Fruit fly (Drosophila melanogaster) whole organism, embryonic: ENCODE measurements around the gene Eato.
A peak's percentile ranks its signal among the peaks of the same experiment; 100 is the strongest.

Experiments
- Antp ChIP-seq: fragments of 200-800 bp; sonication (Bioruptor generic); optimal IDR thresholded peaks from 3 replicates; lab custom pipeline; 2016; ENCODE audit warnings: missing biosample characterization, missing genetic modification characterization
- CG10959 ChIP-seq: fragments of 200-800 bp; sonication (Bioruptor generic); IDR thresholded peaks from 2 replicates; pipeline ENCODE4 v1.3.6; 2022; ENCODE audit warnings: missing biosample characterization, missing genetic modification characterization
- CG11723 ChIP-seq: fragments of 200-800 bp; sonication (Bioruptor generic); optimal IDR thresholded peaks from 2 replicates; lab custom pipeline; 2017; ENCODE audit warnings: missing biosample characterization, mild to moderate bottlenecking, missing genetic modification characterization
- CG12236 ChIP-seq: fragments of 200-800 bp; sonication (Bioruptor generic); optimal IDR thresholded peaks from 2 replicates; lab custom pipeline; 2016; ENCODE audit warnings: missing biosample characterization, missing genetic modification characterization
- CG15601 ChIP-seq: fragments of 200-800 bp; sonication (Bioruptor generic); optimal IDR thresholded peaks from 3 replicates; lab custom pipeline; 2019; ENCODE audit warnings: missing biosample characterization, mild to moderate bottlenecking, missing genetic modification characterization, moderate library complexity
- CG17186 ChIP-seq: fragments of 200-800 bp; sonication (Bioruptor generic); optimal IDR thresholded peaks from 3 replicates; lab custom pipeline; 2017; ENCODE audit warnings: missing biosample characterization, missing genetic modification reagents, missing genetic modification characterization
- CG17568 ChIP-seq: fragments of 200-800 bp; sonication (Bioruptor generic); optimal IDR thresholded peaks from 2 replicates; lab custom pipeline; 2018; ENCODE audit warnings: missing biosample characterization, mild to moderate bottlenecking, missing genetic modification characterization, moderate library complexity
- CG2889 ChIP-seq: fragments of 200-800 bp; sonication (Bioruptor generic); IDR thresholded peaks from 3 replicates; pipeline ENCODE4 v1.3.6; 2022; ENCODE audit warnings: missing biosample characterization, missing genetic modification characterization
- CG31388 ChIP-seq: fragments of 200-800 bp; sonication (Bioruptor generic); optimal IDR thresholded peaks from 2 replicates; lab custom pipeline; 2016; ENCODE audit warnings: missing biosample characterization, missing genetic modification characterization
- CG3407 ChIP-seq: fragments of 200-800 bp; sonication (Bioruptor generic); optimal IDR thresholded peaks from 2 replicates; lab custom pipeline; 2018; ENCODE audit warnings: missing biosample characterization, mild to moderate bottlenecking, missing genetic modification characterization
- CG5953 ChIP-seq: fragments of 200-800 bp; sonication (Bioruptor generic); IDR thresholded peaks from 2 replicates; pipeline ENCODE4 v1.3.6; 2022; ENCODE audit warnings: missing biosample characterization, missing genetic modification characterization
- CG6689 ChIP-seq: fragments of 200-800 bp; sonication (Bioruptor generic); IDR thresholded peaks from 2 replicates; pipeline ENCODE4 v1.3.6; 2022; ENCODE audit warnings: missing biosample characterization, missing genetic modification characterization
- CG7357 ChIP-seq: fragments of 200-800 bp; sonication (Bioruptor generic); IDR thresholded peaks from 3 replicates; pipeline ENCODE4 v1.3.6; 2022; ENCODE audit warnings: missing biosample characterization, missing genetic modification characterization
- CG7372 ChIP-seq: fragments of 200-800 bp; sonication (Bioruptor generic); IDR thresholded peaks from 2 replicates; pipeline ENCODE4 v1.3.6; 2022; ENCODE audit warnings: missing biosample characterization, missing genetic modification characterization
- CG7556 ChIP-seq: fragments of 200-800 bp; sonication (Bioruptor generic); optimal IDR thresholded peaks from 2 replicates; lab custom pipeline; 2017; ENCODE audit warnings: missing biosample characterization, mild to moderate bottlenecking, missing genetic modification characterization
- CG7987 ChIP-seq: fragments of 200-800 bp; sonication (Bioruptor generic); optimal IDR thresholded peaks from 2 replicates; lab custom pipeline; 2018; ENCODE audit warnings: missing biosample characterization, mild to moderate bottlenecking, missing genetic modification characterization, moderate library complexity
- CG8290 ChIP-seq, 3 experiments: fragments of 200-800 bp; sonication (Bioruptor generic); optimal IDR thresholded peaks; 2 replicates each; lab custom pipeline; 2016 to 2019; ENCODE audit warnings: missing biosample characterization in 3 of 3, missing genetic modification characterization in 3 of 3, mild to moderate bottlenecking in 2 of 3, moderate library complexity in 1 of 3
- CG9215 ChIP-seq: fragments of 200-800 bp; sonication (Bioruptor generic); IDR thresholded peaks from 2 replicates; pipeline ENCODE4 v1.3.6; 2022; ENCODE audit warnings: missing biosample characterization, missing genetic modification characterization
- CG9727 ChIP-seq: fragments of 200-800 bp; sonication (Bioruptor generic); optimal IDR thresholded peaks from 3 replicates; lab custom pipeline; 2017; ENCODE audit warnings: missing biosample characterization, mild to moderate bottlenecking, missing genetic modification characterization
- Dek ChIP-seq: fragments of 200-800 bp; sonication (Bioruptor generic); optimal IDR thresholded peaks from 3 replicates; lab custom pipeline; 2019; ENCODE audit warnings: missing biosample characterization, mild to moderate bottlenecking, missing genetic modification characterization, moderate library complexity
- Dfd ChIP-seq, 2 experiments: fragments of >200 bp; optimal IDR thresholded peaks; 2 replicates each; lab custom pipeline; 2017; ENCODE audit warnings: missing biosample characterization in 2 of 2, missing genetic modification characterization in 2 of 2
- ERR ChIP-seq: fragments of 200-800 bp; sonication (Bioruptor generic); optimal IDR thresholded peaks from 2 replicates; lab custom pipeline; 2016; ENCODE audit warnings: missing biosample characterization, missing genetic modification characterization
- Eip74EF ChIP-seq, 2 experiments: fragments of 200-800 bp in 1 of 2; fragments of >200 bp in 1 of 2; sonication (Bioruptor generic) in 1 of 2; optimal IDR thresholded peaks; 2 replicates each; lab custom pipeline; 2017 to 2019; ENCODE audit warnings: missing biosample characterization in 2 of 2, missing genetic modification characterization in 2 of 2, mild to moderate bottlenecking in 1 of 2, moderate library complexity in 1 of 2
- Fer1 ChIP-seq: fragments of 200-800 bp; sonication (Bioruptor generic); optimal IDR thresholded peaks from 2 replicates; lab custom pipeline; 2017; ENCODE audit warnings: missing biosample characterization, mild to moderate bottlenecking, missing genetic modification characterization
- Fer3 ChIP-seq: fragments of 200-800 bp; sonication (Bioruptor generic); optimal IDR thresholded peaks from 2 replicates; lab custom pipeline; 2018; ENCODE audit warnings: missing biosample characterization, mild to moderate bottlenecking, missing genetic modification characterization, moderate library complexity
- MBD-R2 ChIP-seq: fragments of 200-800 bp; sonication (Bioruptor generic); IDR thresholded peaks from 2 replicates; pipeline ENCODE4 v1.3.6; 2022; ENCODE audit warnings: missing biosample characterization, missing genetic modification characterization
- NC2α ChIP-seq: fragments of 200-800 bp; sonication (Bioruptor generic); optimal IDR thresholded peaks from 2 replicates; lab custom pipeline; 2016; ENCODE audit warnings: missing biosample characterization, missing genetic modification characterization
- Oaz ChIP-seq: fragments of 200-800 bp; sonication (Bioruptor generic); IDR thresholded peaks from 2 replicates; pipeline ENCODE4 v1.3.6; 2022; ENCODE audit warnings: missing biosample characterization, missing genetic modification characterization
- Ptx1 ChIP-seq: fragments of 200-800 bp; sonication (Bioruptor generic); IDR thresholded peaks from 2 replicates; pipeline ENCODE4 v1.3.6; 2022; ENCODE audit warnings: missing biosample characterization, missing genetic modification characterization
- Ssrp ChIP-seq: fragments of 200-800 bp; sonication (Bioruptor generic); optimal IDR thresholded peaks from 2 replicates; lab custom pipeline; 2018; ENCODE audit warnings: missing biosample characterization, mild to moderate bottlenecking, missing genetic modification characterization, moderate library complexity
- Xbp1 ChIP-seq: fragments of 200-800 bp; sonication (Bioruptor generic); optimal IDR thresholded peaks from 3 replicates; lab custom pipeline; 2016; ENCODE audit warnings: missing biosample characterization, mild to moderate bottlenecking, missing genetic modification characterization
- amos ChIP-seq: fragments of 200-800 bp; sonication (Bioruptor generic); IDR thresholded peaks from 2 replicates; pipeline ENCODE4 v1.3.6; 2022; ENCODE audit warnings: missing biosample characterization, missing genetic modification characterization; ENCODE audit not compliant: partially characterized antibody
- br ChIP-seq: fragments of >200 bp; optimal IDR thresholded peaks from 2 replicates; lab custom pipeline; 2017
- dati ChIP-seq: fragments of 200-800 bp; sonication (Bioruptor generic); IDR thresholded peaks from 2 replicates; pipeline ENCODE4 v1.3.6; 2022; ENCODE audit warnings: missing biosample characterization, missing genetic modification characterization
- en ChIP-seq: fragments of 200-800 bp; sonication (Bioruptor generic); optimal IDR thresholded peaks from 2 replicates; lab custom pipeline; 2016; ENCODE audit warnings: missing biosample characterization, missing genetic modification characterization
- gcm2 ChIP-seq: fragments of 200-800 bp; sonication (Bioruptor generic); optimal IDR thresholded peaks from 2 replicates; lab custom pipeline; 2016; ENCODE audit warnings: missing biosample characterization, missing genetic modification characterization
- gfzf ChIP-seq: fragments of 200-800 bp; sonication (Bioruptor generic); optimal IDR thresholded peaks from 2 replicates; lab custom pipeline; 2016; ENCODE audit warnings: missing biosample characterization, mild to moderate bottlenecking, missing genetic modification characterization, moderate library complexity
- gro ChIP-seq: fragments of 200-800 bp; sonication (Bioruptor generic); optimal IDR thresholded peaks from 2 replicates; lab custom pipeline; 2016; ENCODE audit warnings: missing biosample characterization, missing genetic modification characterization
- hb ChIP-seq: fragments of 200-800 bp; sonication (Bioruptor generic); IDR thresholded peaks from 3 replicates; pipeline ENCODE4 v1.3.6; 2022; ENCODE audit warnings: missing biosample characterization, missing genetic modification characterization; ENCODE audit not compliant: partially characterized antibody
- hbn ChIP-seq: fragments of 200-800 bp; sonication (Bioruptor generic); IDR thresholded peaks from 2 replicates; pipeline ENCODE4 v1.3.6; 2022; ENCODE audit warnings: missing biosample characterization, missing genetic modification characterization; ENCODE audit not compliant: partially characterized antibody
- lab ChIP-seq: fragments of 200-800 bp; sonication (Bioruptor generic); optimal IDR thresholded peaks from 3 replicates; lab custom pipeline; 2017; ENCODE audit warnings: missing biosample characterization, missing genetic modification characterization, mild to moderate bottlenecking, moderate library complexity, missing genetic modification reagents
- lola ChIP-seq, 3 experiments: fragments of >200 bp in 2 of 3; fragments of 200-800 bp in 1 of 3; sonication (Bioruptor generic) in 1 of 3; optimal IDR thresholded peaks; 2 replicates each; lab custom pipeline; 2017 to 2019; ENCODE audit warnings: missing biosample characterization in 3 of 3, missing genetic modification characterization in 3 of 3, mild to moderate bottlenecking in 1 of 3, moderate library complexity in 1 of 3
- nau ChIP-seq: fragments of 200-800 bp; sonication (Bioruptor generic); optimal IDR thresholded peaks from 3 replicates; lab custom pipeline; 2017; ENCODE audit warnings: missing biosample characterization, mild to moderate bottlenecking, missing genetic modification characterization, missing genetic modification reagents
- nerfin-1 ChIP-seq: fragments of 200-800 bp; sonication (Bioruptor generic); optimal IDR thresholded peaks from 3 replicates; lab custom pipeline; 2019; ENCODE audit warnings: missing biosample characterization, mild to moderate bottlenecking, missing genetic modification characterization, moderate library complexity
- pum ChIP-seq: fragments of 200-800 bp; sonication (Bioruptor generic); optimal IDR thresholded peaks from 2 replicates; lab custom pipeline; 2016; ENCODE audit warnings: missing biosample characterization, missing genetic modification characterization
- salm ChIP-seq: fragments of 200-800 bp; sonication (Bioruptor generic); optimal IDR thresholded peaks from 2 replicates; lab custom pipeline; 2018; ENCODE audit warnings: missing biosample characterization, mild to moderate bottlenecking, missing genetic modification characterization
- stwl ChIP-seq: fragments of 200-800 bp; sonication (Bioruptor generic); optimal IDR thresholded peaks from 3 replicates; lab custom pipeline; 2018; ENCODE audit warnings: missing biosample characterization, mild to moderate bottlenecking, missing genetic modification characterization, moderate library complexity
- tna ChIP-seq: fragments of 200-800 bp; sonication (Bioruptor generic); IDR thresholded peaks from 2 replicates; pipeline ENCODE4 v1.3.6; 2022; ENCODE audit warnings: missing biosample characterization, missing genetic modification characterization; ENCODE audit not compliant: partially characterized antibody
- zfh2 ChIP-seq: fragments of 200-800 bp; sonication (Bioruptor generic); optimal IDR thresholded peaks from 2 replicates; lab custom pipeline; 2016; ENCODE audit warnings: missing biosample characterization, missing genetic modification characterization

Gene Eato

dm6 chr2L:13839744-13840151 lies 55.9 kb downstream of the Eato start (continued):
- peak; percentile 80 for TF ChIP-seq Ptx1 (GFP tag; lab: Robert Waterston, UW)
- TF ChIP-seq dati (GFP tag; lab: Robert Waterston, UW), result no peak
- peak; percentile 66 for TF ChIP-seq nerfin-1 (tag; lab: Kevin White, UChicago)
- no peak for TF ChIP-seq stwl
- peak; percentile 37 for TF ChIP-seq CG12236 (GFP tag; lab: Kevin White, UChicago)
- peak; percentile 65 for TF ChIP-seq Antp
- no peak for TF ChIP-seq amos (GFP tag; lab: Robert Waterston, UW)
- no peak for TF ChIP-seq CG17568
- peak; percentile 74 for TF ChIP-seq Dek (tag; lab: Kevin White, UChicago)
- TF ChIP-seq gcm2, result peak; percentile 40
- no peak for TF ChIP-seq hb (GFP tag; lab: Robert Waterston, UW)
- peak; percentile 79 for TF ChIP-seq CG6689
- TF ChIP-seq CG11723 (GFP tag; lab: Kevin White, UChicago), result peak; percentile 58
- TF ChIP-seq CG8290 (GFP tag; optimal IDR thresholded peaks at IDR 0.05; lab: Kevin White, UChicago), result peak; percentile 81
- peak in 1 of 2 experiments; percentile 1 for TF ChIP-seq CG8290 (tag; optimal IDR thresholded peaks at IDR 0.05; lab: Kevin White, UChicago)
- TF ChIP-seq CG15601 (tag; lab: Kevin White, UChicago), result peak; percentile 89
- no peak for TF ChIP-seq gfzf (GFP tag; lab: Kevin White, UChicago)
- TF ChIP-seq NC2α (GFP tag; lab: Kevin White, UChicago), result peak; percentile 61
- TF ChIP-seq CG7357, result peak; percentile 60; the same call in 1 of the 3 replicates
- peak; percentile 77 for TF ChIP-seq nau (GFP tag; lab: Kevin White, UChicago)
- no peak for TF ChIP-seq CG17186 (GFP tag; lab: Kevin White, UChicago)
- TF ChIP-seq CG10959 (GFP tag; lab: Robert Waterston, UW), result peak; percentile 36; the same call in 1 of the 2 replicates
- peak; percentile 58; the same call in 1 of the 3 replicates for TF ChIP-seq CG2889 (GFP tag; lab: Robert Waterston, UW)
- no peak for TF ChIP-seq br (lab: Kevin White, UChicago)
- peak; percentile 72 for TF ChIP-seq CG31388 (GFP tag; lab: Kevin White, UChicago)
- no peak for TF ChIP-seq tna
- TF ChIP-seq CG9215, result no peak; the same call in 1 of the 2 replicates
- TF ChIP-seq pum (GFP tag; lab: Kevin White, UChicago), result peak; percentile 77
- peak; percentile 61 for TF ChIP-seq CG5953 (GFP tag; lab: Robert Waterston, UW)
- peak; percentile 79 for TF ChIP-seq Fer1 (GFP tag; lab: Kevin White, UChicago)
- TF ChIP-seq CG9727 (GFP tag; lab: Kevin White, UChicago), result peak; percentile 88
- peak; percentile 73 for TF ChIP-seq lab (GFP tag; lab: Kevin White, UChicago)
- peak; percentile 52 for TF ChIP-seq zfh2 (GFP tag; lab: Kevin White, UChicago)
- no peak for TF ChIP-seq hbn (GFP tag; lab: Robert Waterston, UW)
- TF ChIP-seq Xbp1 (GFP tag; lab: Kevin White, UChicago), result peak; percentile 90
- TF ChIP-seq salm (tag; lab: Kevin White, UChicago), result peak; percentile 67
- TF ChIP-seq CG7556 (GFP tag; lab: Kevin White, UChicago), result peak; percentile 87
- peak; percentile 15 for TF ChIP-seq gro (GFP tag; lab: Kevin White, UChicago)
- peak in 1 of 2 experiments; percentile 34 for TF ChIP-seq Dfd (GFP tag; optimal IDR thresholded peaks at IDR 0.05; lab: Kevin White, UChicago)
- peak; percentile 95 for TF ChIP-seq Ssrp (tag; lab: Kevin White, UChicago)
- peak; percentile 83 for TF ChIP-seq en (GFP tag; lab: Kevin White, UChicago)
- TF ChIP-seq CG3407 (GFP tag; lab: Kevin White, UChicago), result peak; percentile 66
- peak; percentile 76 for TF ChIP-seq Fer3 (tag; lab: Kevin White, UChicago)
- peak in 1 of 3 experiments; percentile 79 for TF ChIP-seq lola (GFP tag; optimal IDR thresholded peaks at IDR 0.05; lab: Kevin White, UChicago)
- TF ChIP-seq ERR (GFP tag; lab: Kevin White, UChicago), result peak; percentile 62
- peak; percentile 65; the same call in 1 of the 2 replicates for TF ChIP-seq Oaz (GFP tag; lab: Robert Waterston, UW)
- 0 out of 2 replicates have a peak, but pooled peaks have one; percentile 22 for TF ChIP-seq CG7372 (GFP tag; lab: Robert Waterston, UW)
- peak in 1 of 2 experiments; percentile 93 for TF ChIP-seq Eip74EF (GFP tag; optimal IDR thresholded peaks at IDR 0.05; lab: Kevin White, UChicago)
- no peak for TF ChIP-seq CG7987
- TF ChIP-seq MBD-R2 (GFP tag; lab: Robert Waterston, UW), result 0 out of 2 replicates have a peak, but pooled peaks have one; percentile 41
